Worm (Caenorhabditis elegans): ENCODE data around the gene F22B5.6.

Gene F22B5.6

DNA sequence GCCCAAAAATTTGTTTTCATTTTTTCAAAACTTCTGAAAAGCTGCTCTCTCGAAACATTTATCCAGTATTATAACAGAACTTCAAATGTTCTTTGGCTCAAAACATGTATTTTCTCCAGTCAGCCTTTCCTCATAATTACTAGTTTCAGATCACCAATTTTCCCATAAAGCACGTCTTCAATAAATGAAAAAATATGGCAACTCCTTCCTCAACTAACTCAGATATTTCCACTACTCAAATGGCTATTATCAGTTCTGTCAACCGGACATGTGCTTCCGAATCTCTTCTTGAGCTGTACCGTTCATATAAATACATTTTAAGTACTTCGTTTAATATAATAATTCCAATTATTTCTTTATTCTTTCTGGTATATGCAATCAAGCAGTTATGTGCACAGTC is 48.5 kb downstream of the F22B5.6 start, which contains the start of gene sra-13:
Gene sra-13, plus strand, starts transcription at position 195 of the 400 bp plus-strand sequence.
- no peak for TF ChIP-seq scrt-1 (GFP tag; IDR thresholded peaks at IDR 0.05)
- no peak for TF ChIP-seq flt-1 (GFP tag; IDR thresholded peaks at IDR 0.05)
- TF ChIP-seq aly-1 (tag; optimal IDR thresholded peaks at IDR 0.05), result no peak
- no peak for TF ChIP-seq sea-1 (GFP tag; conservative IDR thresholded peaks at IDR 0.05)
- TF ChIP-seq ets-7 (tag; optimal IDR thresholded peaks at IDR 0.05), result no peak
- TF ChIP-seq tbx-11 (GFP tag; IDR thresholded peaks at IDR 0.05), result no peak
- no peak for TF ChIP-seq hmbx-1 (tag; optimal IDR thresholded peaks at IDR 0.05)
- TF ChIP-seq tbx-37 (GFP tag; conservative IDR thresholded peaks at IDR 0.05), result no peak
- no peak for TF ChIP-seq F13C5.2 (tag; optimal IDR thresholded peaks at IDR 0.05)
- no peak for TF ChIP-seq pes-1 (GFP tag; IDR thresholded peaks at IDR 0.05)
- TF ChIP-seq hnd-1 (tag; optimal IDR thresholded peaks at IDR 0.05), result no peak
- TF ChIP-seq hmg-4 (GFP tag; optimal IDR thresholded peaks at IDR 0.05), result no peak
- no peak for TF ChIP-seq ceh-13 (GFP tag; optimal IDR thresholded peaks at IDR 0.05)
- TF ChIP-seq tra-4 (tag; optimal IDR thresholded peaks at IDR 0.05), result no peak
- no peak for TF ChIP-seq ama-1 (optimal IDR thresholded peaks at IDR 0.05)
- TF ChIP-seq ceh-36 (tag; optimal IDR thresholded peaks at IDR 0.05), result no peak
- no peak for TF ChIP-seq B0310.2 (tag; optimal IDR thresholded peaks at IDR 0.05)

DNA sequence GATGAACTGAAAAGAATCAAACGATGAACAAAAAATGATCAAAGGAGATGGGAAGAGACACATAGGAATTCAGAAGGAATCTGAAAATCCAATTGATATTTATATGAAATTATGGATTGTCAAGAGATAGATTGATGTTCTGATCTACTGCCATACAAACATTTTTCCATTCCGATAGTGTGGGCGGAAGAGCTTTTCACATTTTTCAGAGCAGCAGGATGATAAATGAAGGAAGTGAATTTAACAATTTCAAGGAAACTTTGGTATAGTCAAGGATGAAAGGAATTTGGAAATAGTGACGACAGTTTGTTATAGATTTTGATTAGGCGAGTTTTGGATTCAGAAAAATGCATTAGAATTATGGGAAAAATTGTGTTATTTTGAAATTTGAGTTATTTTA is 50.7 kb downstream of the F22B5.6 start, which contains the start of gene ubc-24:
Gene ubc-24, plus strand, starts transcription at position 301 of the 400 bp plus-strand sequence.
- TF ChIP-seq ceh-36 (tag; optimal IDR thresholded peaks at IDR 0.05) (no peak), ama-1 (optimal IDR thresholded peaks at IDR 0.05) (no peak), scrt-1 (GFP tag; IDR thresholded peaks at IDR 0.05) (no peak), sea-1 (GFP tag; conservative IDR thresholded peaks at IDR 0.05) (no peak), flt-1 (GFP tag; IDR thresholded peaks at IDR 0.05) (no peak), tra-4 (tag; optimal IDR thresholded peaks at IDR 0.05) (no peak), hmbx-1 (tag; optimal IDR thresholded peaks at IDR 0.05) (no peak), tbx-37 (GFP tag; conservative IDR thresholded peaks at IDR 0.05) (no peak), F13C5.2 (tag; optimal IDR thresholded peaks at IDR 0.05) (no peak), aly-1 (tag; optimal IDR thresholded peaks at IDR 0.05) (no peak), B0310.2 (tag; optimal IDR thresholded peaks at IDR 0.05) (no peak), pes-1 (GFP tag; IDR thresholded peaks at IDR 0.05) (no peak)

DNA sequence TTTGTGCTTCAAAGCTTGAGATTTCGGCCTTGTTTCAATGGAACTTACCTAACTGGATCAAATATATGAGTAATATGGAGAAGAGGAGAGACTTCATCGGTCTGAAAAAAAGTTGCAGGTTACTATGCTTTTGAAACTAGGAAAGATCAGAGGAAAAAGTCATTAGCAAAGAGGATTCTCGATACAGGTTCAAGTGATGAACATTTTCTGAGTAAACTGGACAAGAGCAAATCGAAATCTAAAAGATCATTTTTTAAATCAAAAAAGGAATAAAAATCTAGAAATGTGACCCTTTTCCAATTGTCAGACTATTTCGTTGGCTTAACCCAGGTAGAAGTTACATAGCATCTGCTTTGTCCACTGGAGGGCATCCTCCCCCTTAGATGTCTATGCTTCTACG is 51.2 kb downstream of the F22B5.6 start, which contains the start of gene skpo-1:
Gene skpo-1, minus strand, starts transcription at position 101 of the 400 bp plus-strand sequence.
- TF ChIP-seq sea-1 (GFP tag; conservative IDR thresholded peaks at IDR 0.05) (no peak), hmbx-1 (tag; optimal IDR thresholded peaks at IDR 0.05) (no peak), hmg-4 (GFP tag; optimal IDR thresholded peaks at IDR 0.05) (no peak), ceh-13 (GFP tag; optimal IDR thresholded peaks at IDR 0.05) (no peak), ets-7 (tag; optimal IDR thresholded peaks at IDR 0.05) (no peak), ceh-36 (tag; optimal IDR thresholded peaks at IDR 0.05) (no peak), tbx-11 (GFP tag; IDR thresholded peaks at IDR 0.05) (no peak), tra-4 (tag; optimal IDR thresholded peaks at IDR 0.05) (no peak), aly-1 (tag; optimal IDR thresholded peaks at IDR 0.05) (no peak), ama-1 (optimal IDR thresholded peaks at IDR 0.05) (no peak), F13C5.2 (tag; optimal IDR thresholded peaks at IDR 0.05) (no peak), pes-1 (GFP tag; IDR thresholded peaks at IDR 0.05) (no peak), flt-1 (GFP tag; IDR thresholded peaks at IDR 0.05) (no peak), hnd-1 (tag; optimal IDR thresholded peaks at IDR 0.05) (no peak), B0310.2 (tag; optimal IDR thresholded peaks at IDR 0.05) (no peak)
